Worm (Caenorhabditis elegans) whole organism, early embryonic: ENCODE data around the gene Y73C8B.3.

ENCODE experiments used
- B0310.2 ChIP-seq: sonication (generic microtip); optimal IDR thresholded peaks from 2 replicates; lab custom pipeline; 2016; ENCODE audit warnings: mild to moderate bottlenecking, missing genetic modification characterization, missing compliant biosample characterization
- F13C5.2 ChIP-seq: sonication (generic microtip); optimal IDR thresholded peaks from 2 replicates; lab custom pipeline; 2017; ENCODE audit warnings: mild to moderate bottlenecking, missing genetic modification characterization, inconsistent platforms, missing compliant biosample characterization
- aly-1 ChIP-seq: sonication (generic microtip); optimal IDR thresholded peaks from 2 replicates; lab custom pipeline; 2016; ENCODE audit warnings: missing genetic modification characterization, missing compliant biosample characterization
- ama-1 ChIP-seq: fragments of 150-350 bp; optimal IDR thresholded peaks from 2 replicates; lab custom pipeline; 2014
- ceh-13 ChIP-seq: fragments of 200-800 bp; sonication (Bioruptor generic); optimal IDR thresholded peaks from 2 replicates; lab custom pipeline; 2018; ENCODE audit warnings: mild to moderate bottlenecking, missing genetic modification characterization, missing compliant biosample characterization
- ceh-36 ChIP-seq: sonication (generic microtip); optimal IDR thresholded peaks from 2 replicates; lab custom pipeline; 2016; ENCODE audit warnings: missing genetic modification characterization, inconsistent platforms, missing compliant biosample characterization
- ets-7 ChIP-seq: sonication (generic microtip); optimal IDR thresholded peaks from 2 replicates; lab custom pipeline; 2016; ENCODE audit warnings: missing genotype, missing genetic modification characterization, missing compliant biosample characterization
- flt-1 ChIP-seq: fragments of 200-800 bp; sonication (Bioruptor generic); IDR thresholded peaks from 2 replicates; pipeline ENCODE4 v1.3.6; 2022; ENCODE audit warnings: missing genetic modification characterization, missing compliant biosample characterization
- hmbx-1 ChIP-seq: sonication (generic microtip); optimal IDR thresholded peaks from 2 replicates; lab custom pipeline; 2016; ENCODE audit warnings: mild to moderate bottlenecking, missing genetic modification characterization, missing compliant biosample characterization
- hmg-4 ChIP-seq: fragments of 200-800 bp; sonication (Bioruptor generic); optimal IDR thresholded peaks from 2 replicates; lab custom pipeline; 2018; ENCODE audit warnings: mild to moderate bottlenecking, missing genetic modification characterization, missing compliant biosample characterization
- hnd-1 ChIP-seq: sonication (generic microtip); optimal IDR thresholded peaks from 2 replicates; lab custom pipeline; 2016; ENCODE audit warnings: missing genetic modification characterization, missing compliant biosample characterization
- pes-1 ChIP-seq: fragments of 200-800 bp; sonication (Bioruptor generic); IDR thresholded peaks from 2 replicates; pipeline ENCODE4 v1.3.6; 2022; ENCODE audit warnings: missing genetic modification reagents, missing genetic modification characterization, missing compliant biosample characterization
- scrt-1 ChIP-seq: fragments of 200-800 bp; sonication (Bioruptor generic); IDR thresholded peaks from 2 replicates; pipeline ENCODE4 v1.3.6; 2022; ENCODE audit warnings: missing genetic modification characterization, missing compliant biosample characterization
- sea-1 ChIP-seq: fragments of 200-800 bp; sonication (Bioruptor generic); conservative IDR thresholded peaks from 2 replicates; pipeline ENCODE4 v1.3.6; 2022; ENCODE audit warnings: missing genetic modification characterization, missing compliant biosample characterization
- tbx-11 ChIP-seq: fragments of 200-800 bp; sonication (Bioruptor generic); IDR thresholded peaks from 2 replicates; pipeline ENCODE4 v1.3.6; 2022; ENCODE audit warnings: missing genetic modification characterization, missing compliant biosample characterization
- tbx-37 ChIP-seq: fragments of 200-800 bp; sonication (Bioruptor generic); conservative IDR thresholded peaks from 2 replicates; pipeline ENCODE4 v1.3.6; 2022; ENCODE audit warnings: missing genetic modification reagents, missing genetic modification characterization, missing compliant biosample characterization
- tra-4 ChIP-seq: sonication (generic microtip); optimal IDR thresholded peaks from 2 replicates; lab custom pipeline; 2017; ENCODE audit warnings: missing genetic modification characterization, missing compliant biosample characterization

Gene Y73C8B.3

ce11 chrV:3188043-3188442, 5.0 kb downstream of the Y73C8B.3 start, which contains the start of gene lag-2:
TSS of gene lag-2 (plus strand) at chrV:3188343.
- TF ChIP-seq hmbx-1 (tag; lab: Kevin White, UChicago) (no peak), pes-1 (no peak), scrt-1 (no peak), aly-1 (tag; lab: Kevin White, UChicago) (no peak)

ce11 chrV:3185855-3186254, 7.2 kb downstream of the Y73C8B.3 start:
- TF ChIP-seq ets-7 (no peak), tbx-11 (GFP tag; lab: Robert Waterston, UW) (no peak), pes-1 (no peak), hnd-1 (tag; lab: Kevin White, UChicago) (no peak), ama-1 (lab: Kevin White, UChicago) (no peak), tbx-37 (GFP tag; lab: Robert Waterston, UW) (no peak), hmbx-1 (tag; lab: Kevin White, UChicago) (no peak), hmg-4 (GFP tag; lab: Kevin White, UChicago) (no peak), B0310.2 (no peak), F13C5.2 (tag; lab: Kevin White, UChicago) (no peak), scrt-1 (no peak)

- no peak for TF ChIP-seq F13C5.2 (tag; lab: Kevin White, UChicago)
- TF ChIP-seq ama-1 (lab: Kevin White, UChicago): no peak
- TF ChIP-seq ceh-36 (tag; lab: Kevin White, UChicago): no peak
- TF ChIP-seq hmbx-1 (tag; lab: Kevin White, UChicago): no peak
- no peak for TF ChIP-seq aly-1 (tag; lab: Kevin White, UChicago)
- no peak for TF ChIP-seq tra-4
- TF ChIP-seq pes-1: no peak
- TF ChIP-seq scrt-1: no peak
- TF ChIP-seq ets-7: no peak
Observed at ce11 chrV:3176161-3176560, 16.9 kb downstream of the Y73C8B.3 start, which contains the start of gene srab-8. TSS of gene srab-8 (plus strand) at chrV:3176461.

ce11 chrV:3171625-3172024, 21.4 kb downstream of the Y73C8B.3 start:
- no peak for TF ChIP-seq F13C5.2 (tag; lab: Kevin White, UChicago)
- TF ChIP-seq tbx-37 (GFP tag; lab: Robert Waterston, UW): no peak
- TF ChIP-seq tra-4: no peak
- TF ChIP-seq scrt-1: no peak
- no peak for TF ChIP-seq hmbx-1 (tag; lab: Kevin White, UChicago)
- no peak for TF ChIP-seq pes-1
- TF ChIP-seq B0310.2: no peak
- no peak for TF ChIP-seq flt-1 (GFP tag; lab: Robert Waterston, UW)
- no peak for TF ChIP-seq tbx-11 (GFP tag; lab: Robert Waterston, UW)
- no peak for TF ChIP-seq hnd-1 (tag; lab: Kevin White, UChicago)
- TF ChIP-seq ceh-36 (tag; lab: Kevin White, UChicago): no peak
- no peak for TF ChIP-seq hmg-4 (GFP tag; lab: Kevin White, UChicago)
- no peak for TF ChIP-seq sea-1 (GFP tag; lab: Robert Waterston, UW)
- TF ChIP-seq ama-1 (lab: Kevin White, UChicago): no peak
- TF ChIP-seq aly-1 (tag; lab: Kevin White, UChicago): no peak
- no peak for TF ChIP-seq ceh-13 (GFP tag; lab: Kevin White, UChicago)
- no peak for TF ChIP-seq ets-7

- TF ChIP-seq ceh-36 (tag; lab: Kevin White, UChicago) (no peak), sea-1 (GFP tag; lab: Robert Waterston, UW) (no peak), hnd-1 (tag; lab: Kevin White, UChicago) (no peak), flt-1 (GFP tag; lab: Robert Waterston, UW) (no peak), tra-4 (no peak), tbx-37 (GFP tag; lab: Robert Waterston, UW) (no peak)
Observed at ce11 chrV:3169838-3170237, 23.2 kb downstream of the Y73C8B.3 start, which contains the start of gene srbc-6. TSS of gene srbc-6 (plus strand) at chrV:3170138.

- TF ChIP-seq hmbx-1 (tag; lab: Kevin White, UChicago): no peak
- TF ChIP-seq B0310.2: no peak
- no peak for TF ChIP-seq sea-1 (GFP tag; lab: Robert Waterston, UW)
- TF ChIP-seq aly-1 (tag; lab: Kevin White, UChicago): no peak
- TF ChIP-seq hmg-4 (GFP tag; lab: Kevin White, UChicago): no peak
- no peak for TF ChIP-seq scrt-1
- no peak for TF ChIP-seq tra-4
- TF ChIP-seq ama-1 (lab: Kevin White, UChicago): no peak
- no peak for TF ChIP-seq tbx-11 (GFP tag; lab: Robert Waterston, UW)
- TF ChIP-seq F13C5.2 (tag; lab: Kevin White, UChicago): no peak
Observed at ce11 chrV:3168650-3169049, 24.4 kb downstream of the Y73C8B.3 start, which contains the start of gene C36C5.15. TSS of gene C36C5.15 (minus strand) at chrV:3168750.

ce11 chrV:3166260-3166659, 26.8 kb downstream of the Y73C8B.3 start, which contains the start of gene C36C5.4:
TSS of gene C36C5.4 (plus strand) at chrV:3166560.
- TF ChIP-seq tra-4 (no peak), aly-1 (tag; lab: Kevin White, UChicago) (no peak), ama-1 (lab: Kevin White, UChicago) (no peak), F13C5.2 (tag; lab: Kevin White, UChicago) (no peak), ets-7 (no peak), hmg-4 (GFP tag; lab: Kevin White, UChicago) (no peak)

- TF ChIP-seq hnd-1 (tag; lab: Kevin White, UChicago) (no peak), ets-7 (no peak), ceh-36 (tag; lab: Kevin White, UChicago) (no peak), B0310.2 (no peak), hmg-4 (GFP tag; lab: Kevin White, UChicago) (no peak), scrt-1 (no peak), hmbx-1 (tag; lab: Kevin White, UChicago) (no peak), tra-4 (no peak), sea-1 (GFP tag; lab: Robert Waterston, UW) (no peak)
Observed at ce11 chrV:3165438-3165837, 27.6 kb downstream of the Y73C8B.3 start, which contains the start of gene C36C5.14. TSS of gene C36C5.14 (minus strand) at chrV:3165538.
